Fruit fly (Drosophila melanogaster): Measurements from ENCODE around the gene CG31715.

Gene CG31715

dm6 chr2L:10381890-10382450, 40.6 kb downstream of the CG31715 start, which contains the start of gene CG5096:
CG5096 (plus strand) TSS chr2L:10382263.
- TF ChIP-seq dsf (GFP tag; optimal IDR thresholded peaks at IDR 0.05; ENCODE audit: borderline replicate concordance) (peak; percentile 4), ey (GFP tag; optimal IDR thresholded peaks at IDR 0.05) (peak; percentile 80), CG32264 (GFP tag; optimal IDR thresholded peaks at IDR 0.05) (peak; percentile 33), brk (GFP tag; optimal IDR thresholded peaks at IDR 0.05) (peak; percentile 69), HLH106 (tag; optimal IDR thresholded peaks at IDR 0.05) (peak; percentile 74), Vsx2 (GFP tag; optimal IDR thresholded peaks at IDR 0.05; ENCODE audit: partially characterized antibody) (no peak), sage (GFP tag; optimal IDR thresholded peaks at IDR 0.05) (peak; percentile 38), rgr (GFP tag; optimal IDR thresholded peaks at IDR 0.05) (peak; percentile 85), OdsH (GFP tag; optimal IDR thresholded peaks at IDR 0.05) (peak; percentile 84), Abd-B (GFP tag; optimal IDR thresholded peaks at IDR 0.05) (no peak), lola (GFP tag; optimal IDR thresholded peaks at IDR 0.05) (no peak), br (GFP tag; optimal IDR thresholded peaks at IDR 0.05) (no peak), CG9705 (GFP tag; optimal IDR thresholded peaks at IDR 0.05) (no peak), woc (GFP tag; optimal IDR thresholded peaks at IDR 0.05) (peak; percentile 56), dl (GFP tag; optimal IDR thresholded peaks at IDR 0.05; ENCODE audit: insufficient read depth in 1 of 2, partially characterized antibody in 2 of 2) (no peak), Mio (GFP tag; optimal IDR thresholded peaks at IDR 0.05) (no peak), Myc (optimal IDR thresholded peaks at IDR 0.05) (no peak), psq (GFP tag; optimal IDR thresholded peaks at IDR 0.05) (peak; percentile 59), jim (GFP tag; optimal IDR thresholded peaks at IDR 0.05) (no peak), CrebA (GFP tag; optimal IDR thresholded peaks at IDR 0.05; ENCODE audit: borderline replicate concordance) (no peak), Hnf4 (GFP tag; optimal IDR thresholded peaks at IDR 0.05) (peak; percentile 67), h (GFP tag; optimal IDR thresholded peaks at IDR 0.05) (peak; percentile 91), dmrt93B (GFP tag; optimal IDR thresholded peaks at IDR 0.05) (no peak), Jra (GFP tag; optimal IDR thresholded peaks at IDR 0.05) (peak; percentile 31), pan (optimal IDR thresholded peaks at IDR 0.05) (no peak), Dif (GFP tag; optimal IDR thresholded peaks at IDR 0.05; ENCODE audit: partially characterized antibody) (no peak), Dfd (GFP tag; optimal IDR thresholded peaks at IDR 0.05) (no peak), sv (GFP tag; optimal IDR thresholded peaks at IDR 0.05) (peak; percentile 77), foxo (GFP tag; optimal IDR thresholded peaks at IDR 0.05) (peak; percentile 49 to 87), N (GFP tag; optimal IDR thresholded peaks at IDR 0.05) (no peak), Hr83 (GFP tag; optimal IDR thresholded peaks at IDR 0.05; ENCODE audit: poor library complexity, severe bottlenecking) (no peak), fru (GFP tag; optimal IDR thresholded peaks at IDR 0.05) (peak; percentile 90), Rel (GFP tag; optimal IDR thresholded peaks at IDR 0.05) (no peak), Rel (tag; optimal IDR thresholded peaks at IDR 0.05) (peak; percentile 96), GATAd (GFP tag; optimal IDR thresholded peaks at IDR 0.05) (no peak), Sp1 (GFP tag; optimal IDR thresholded peaks at IDR 0.05) (peak; percentile 80), Hr78 (GFP tag; optimal IDR thresholded peaks at IDR 0.05) (no peak), tai (GFP tag; optimal IDR thresholded peaks at IDR 0.05) (peak; percentile 11), usp (GFP tag; optimal IDR thresholded peaks at IDR 0.05) (no peak)

dm6 chr2L:10386208-10386805, 44.9 kb downstream of the CG31715 start, which contains the start of the genes Cdk1 and mRpS7:
Cdk1 (minus strand) TSS chr2L:10386262.
mRpS7 (plus strand) TSS chr2L:10386662.
- TF ChIP-seq usp (GFP tag; optimal IDR thresholded peaks at IDR 0.05): no peak
- peak; percentile 55 for TF ChIP-seq Sp1 (GFP tag; optimal IDR thresholded peaks at IDR 0.05)
- no peak for TF ChIP-seq Rel (GFP tag; optimal IDR thresholded peaks at IDR 0.05)
- no peak for TF ChIP-seq Rel (tag; optimal IDR thresholded peaks at IDR 0.05)
- peak; percentile 27 for TF ChIP-seq psq (GFP tag; optimal IDR thresholded peaks at IDR 0.05)
- peak; percentile 43 for TF ChIP-seq sv (GFP tag; optimal IDR thresholded peaks at IDR 0.05)
- peak; percentile 28 for TF ChIP-seq ey (GFP tag; optimal IDR thresholded peaks at IDR 0.05)
- peak; percentile 2 for TF ChIP-seq rgr (GFP tag; optimal IDR thresholded peaks at IDR 0.05)
- peak; percentile 49 for TF ChIP-seq fru (GFP tag; optimal IDR thresholded peaks at IDR 0.05)
- TF ChIP-seq Jra (GFP tag; optimal IDR thresholded peaks at IDR 0.05): peak; percentile 43
- peak; percentile 49 for TF ChIP-seq Hnf4 (GFP tag; optimal IDR thresholded peaks at IDR 0.05)
- TF ChIP-seq Abd-B (GFP tag; optimal IDR thresholded peaks at IDR 0.05): no peak
- TF ChIP-seq dl (GFP tag; optimal IDR thresholded peaks at IDR 0.05; ENCODE audit: insufficient read depth in 1 of 2, partially characterized antibody in 2 of 2): no peak
- peak; percentile 4 for TF ChIP-seq OdsH (GFP tag; optimal IDR thresholded peaks at IDR 0.05)
- no peak for TF ChIP-seq lola (GFP tag; optimal IDR thresholded peaks at IDR 0.05)
- TF ChIP-seq foxo (GFP tag; optimal IDR thresholded peaks at IDR 0.05): peak in 1 of 2 experiments; percentile 61
- peak; percentile 47 for TF ChIP-seq tai (GFP tag; optimal IDR thresholded peaks at IDR 0.05)
- peak; percentile 30 for TF ChIP-seq brk (GFP tag; optimal IDR thresholded peaks at IDR 0.05)
- TF ChIP-seq HLH106 (tag; optimal IDR thresholded peaks at IDR 0.05): peak; percentile 59
- no peak for TF ChIP-seq Dif (GFP tag; optimal IDR thresholded peaks at IDR 0.05; ENCODE audit: partially characterized antibody)
- peak; percentile 44 for TF ChIP-seq h (GFP tag; optimal IDR thresholded peaks at IDR 0.05)
- no peak for TF ChIP-seq br (GFP tag; optimal IDR thresholded peaks at IDR 0.05)
- TF ChIP-seq sage (GFP tag; optimal IDR thresholded peaks at IDR 0.05): peak; percentile 3
- peak; percentile 9 for TF ChIP-seq Myc (optimal IDR thresholded peaks at IDR 0.05)
- TF ChIP-seq woc (GFP tag; optimal IDR thresholded peaks at IDR 0.05): peak; percentile 76

Measured in whole organism, wandering third instar larva.